Fruit fly (Drosophila melanogaster) whole organism, adult: ENCODE results near the gene Tango10.
"Not testable (repeated sequence)": the region's sequence is repeated elsewhere in the genome, so short reads cannot be mapped to it uniquely, and the experiment has no call there.

Experiments
- CG7045 ChIP-seq: fragments of 200-800 bp; sonication (Bioruptor generic); optimal IDR thresholded peaks from 2 replicates; lab custom pipeline; 2017; ENCODE audit warnings: missing biosample characterization, mild to moderate bottlenecking, missing genetic modification characterization
- Hr96 ChIP-seq: fragments of 200-800 bp; sonication (Bioruptor generic); optimal IDR thresholded peaks from 2 replicates; lab custom pipeline; 2016; ENCODE audit warnings: missing biosample characterization, missing genetic modification characterization

- TF ChIP-seq Hr96, CG7045 (GFP tag; lab: Kevin White, UChicago): not testable (repeated sequence)
Observed at dm6 chrX:11753973-11754372, 33.9 kb downstream of the Tango10 start, which contains the start of gene m.
